Worm (Caenorhabditis elegans): ENCODE measurements around the gene slc-36.1.

- TF ChIP-seq rnt-1 (tag; optimal IDR thresholded peaks at IDR 0.05): no peak
- no peak for TF ChIP-seq sox-4 (tag; optimal IDR thresholded peaks at IDR 0.05)
- TF ChIP-seq unc-86 (tag; optimal IDR thresholded peaks at IDR 0.05): no peak
- TF ChIP-seq ceh-19 (GFP tag; optimal IDR thresholded peaks at IDR 0.05): no peak
- no peak for TF ChIP-seq hlh-8 (tag; optimal IDR thresholded peaks at IDR 0.05)
- TF ChIP-seq gmeb-2 (tag; optimal IDR thresholded peaks at IDR 0.05): no peak
- TF ChIP-seq pha-4 (tag; optimal IDR thresholded peaks at IDR 0.05): no peak
- TF ChIP-seq unc-3 (GFP tag; conservative IDR thresholded peaks at IDR 0.05): no peak
- TF ChIP-seq unc-3 (tag; optimal IDR thresholded peaks at IDR 0.05): no peak
- no peak for TF ChIP-seq che-1 (tag; optimal IDR thresholded peaks at IDR 0.05)
- no peak for TF ChIP-seq T23F11.4 (GFP tag; optimal IDR thresholded peaks at IDR 0.05)
- TF ChIP-seq dve-1 (tag; optimal IDR thresholded peaks at IDR 0.05): no peak
- TF ChIP-seq Y22D7AL.16 (tag; optimal IDR thresholded peaks at IDR 0.05): no peak
Observed at ce11 chrIII:13298722-13299431, 8.4 kb upstream of the slc-36.1 start, which contains the start of gene pgm-2.

Measured in whole organism, late embryonic.